Worm (Caenorhabditis elegans): ENCODE data around the gene tag-10.

ce11 chrII:13596505-13596977 is 35.8 kb upstream of the tag-10 start, which contains the start of the genes fbxc-23 and csc-1:
- TF ChIP-seq W03F9.2 (tag; optimal IDR thresholded peaks at IDR 0.05) (peak; percentile 52), him-1 (tag; optimal IDR thresholded peaks at IDR 0.05) (no peak)
